Worm (Caenorhabditis elegans): ENCODE measurements around the gene F54D5.7.
A peak's percentile ranks its signal among the peaks of the same experiment; 100 is the strongest.

The F54D5.7 gene

ce11 chrII:11596157-11596740 lies 48.9 kb downstream of the F54D5.7 start (continued):
- TF ChIP-seq xnd-1 (tag; optimal IDR thresholded peaks at IDR 0.05) (peak; percentile 75), athp-1 (tag; optimal IDR thresholded peaks at IDR 0.05) (peak; percentile 60), madf-6 (GFP tag; IDR thresholded peaks at IDR 0.05) (peak; percentile 96), tbp1 (GFP tag; optimal IDR thresholded peaks at IDR 0.05) (peak; percentile 11), D2030.7 (GFP tag; IDR thresholded peaks at IDR 0.05) (peak; percentile 76), ceh-91 (GFP tag; IDR thresholded peaks at IDR 0.05) (peak; percentile 21; the same call in 1 of the 2 replicates), hrde-1 (tag; optimal IDR thresholded peaks at IDR 0.05; ENCODE audit: borderline replicate concordance) (peak; percentile 62), madf-8 (GFP tag; conservative IDR thresholded peaks at IDR 0.05) (peak; percentile 84), ztf-18 (tag; optimal IDR thresholded peaks at IDR 0.05) (peak; percentile 32), die-1 (tag; optimal IDR thresholded peaks at IDR 0.05) (peak; percentile 11), lsl-1 (GFP tag; optimal IDR thresholded peaks at IDR 0.05) (peak; percentile 89), ceh-100 (GFP tag; IDR thresholded peaks at IDR 0.05) (peak; percentile 52; the same call in 1 of the 2 replicates), mel-28 (tag; optimal IDR thresholded peaks at IDR 0.05; ENCODE audit: borderline replicate concordance) (no peak), cebp-1 (GFP tag; IDR thresholded peaks at IDR 0.05) (no peak), cebp-1 (tag; optimal IDR thresholded peaks at IDR 0.05) (peak; percentile 28), snpc-1.3 (tag; optimal IDR thresholded peaks at IDR 0.05; ENCODE audit: insufficient read depth) (peak; percentile 7), hmg-20 (GFP tag; IDR thresholded peaks at IDR 0.05) (peak; percentile 54; the same call in 1 of the 2 replicates), efl-1 (GFP tag; optimal IDR thresholded peaks at IDR 0.05) (peak; percentile 82), dox-1 (GFP tag; IDR thresholded peaks at IDR 0.05) (peak; percentile 70), nhr-80 (tag; optimal IDR thresholded peaks at IDR 0.05) (peak; percentile 49), lin-54 (GFP tag; optimal IDR thresholded peaks at IDR 0.05) (peak; percentile 69), attf-6 (GFP tag; IDR thresholded peaks at IDR 0.05) (peak; percentile 44; the same call in 1 of the 2 replicates)
